Fruit fly (Drosophila melanogaster) whole organism, prepupa: Measurements from ENCODE around the gene ninaD.

Experiments used
- Blimp-1 ChIP-seq: fragments of 200-800 bp; sonication (Bioruptor generic); optimal IDR thresholded peaks from 3 replicates; lab custom pipeline; 2017; ENCODE audit warnings: missing biosample characterization, missing genetic modification characterization, mild to moderate bottlenecking, moderate library complexity, missing genetic modification reagents
- CG10631 ChIP-seq: fragments of 200-800 bp; sonication (Bioruptor generic); optimal IDR thresholded peaks from 2 replicates; lab custom pipeline; 2016; ENCODE audit warnings: missing biosample characterization, missing genetic modification characterization
- CG10669 ChIP-seq: fragments of 200-800 bp; sonication (Bioruptor generic); optimal IDR thresholded peaks from 3 replicates; lab custom pipeline; 2018; ENCODE audit warnings: missing biosample characterization, mild to moderate bottlenecking, missing genetic modification characterization, moderate library complexity
- CG11294 ChIP-seq: fragments of 200-800 bp; sonication (Bioruptor generic); IDR thresholded peaks from 2 replicates; pipeline ENCODE4 v1.3.6; 2022; ENCODE audit warnings: missing biosample characterization, missing genetic modification characterization
- CG11762 ChIP-seq: fragments of 200-800 bp; sonication (Bioruptor generic); optimal IDR thresholded peaks from 3 replicates; lab custom pipeline; 2016; ENCODE audit warnings: missing biosample characterization, missing genetic modification characterization; ENCODE audit not compliant: insufficient read depth
- CG11902 ChIP-seq: fragments of 200-800 bp; sonication (Bioruptor generic); optimal IDR thresholded peaks from 3 replicates; lab custom pipeline; 2016; ENCODE audit warnings: missing biosample characterization, missing genetic modification characterization
- CG1621 ChIP-seq: fragments of 200-800 bp; sonication (Bioruptor generic); optimal IDR thresholded peaks from 3 replicates; lab custom pipeline; 2018; ENCODE audit warnings: missing biosample characterization, mild to moderate bottlenecking, missing genetic modification characterization
- CG3032 ChIP-seq: fragments of 200-800 bp; optimal IDR thresholded peaks from 2 replicates; lab custom pipeline; 2019; ENCODE audit warnings: missing biosample characterization, mild to moderate bottlenecking, missing genetic modification characterization, moderate library complexity
- CG32006 ChIP-seq: fragments of 200-800 bp; sonication (Bioruptor generic); optimal IDR thresholded peaks from 3 replicates; lab custom pipeline; 2017; ENCODE audit warnings: missing biosample characterization, mild to moderate bottlenecking, missing genetic modification characterization
- CG34406 ChIP-seq: fragments of 200-800 bp; sonication (Bioruptor generic); optimal IDR thresholded peaks from 3 replicates; lab custom pipeline; 2016; ENCODE audit warnings: missing biosample characterization, missing genetic modification characterization
- CG4318 ChIP-seq: fragments of 200-800 bp; sonication (Bioruptor generic); optimal IDR thresholded peaks from 3 replicates; lab custom pipeline; 2017; ENCODE audit warnings: missing biosample characterization, mild to moderate bottlenecking, missing genetic modification characterization
- CG6276 ChIP-seq: fragments of 200-800 bp; sonication (Bioruptor generic); optimal IDR thresholded peaks from 2 replicates; lab custom pipeline; 2017; ENCODE audit warnings: missing biosample characterization, mild to moderate bottlenecking, missing genetic modification characterization
- CG6792 ChIP-seq: fragments of 200-800 bp; sonication (Bioruptor generic); optimal IDR thresholded peaks from 3 replicates; lab custom pipeline; 2016; ENCODE audit warnings: missing biosample characterization, missing genetic modification characterization
- CG7368 ChIP-seq: fragments of 200-800 bp; sonication (Bioruptor generic); optimal IDR thresholded peaks from 3 replicates; lab custom pipeline; 2016; ENCODE audit warnings: missing biosample characterization, missing genetic modification characterization
- CG8119 ChIP-seq: fragments of 200-800 bp; sonication (Bioruptor generic); IDR thresholded peaks from 3 replicates; pipeline ENCODE4 v1.3.6; 2022; ENCODE audit warnings: missing biosample characterization, missing genetic modification characterization
- CG8632 ChIP-seq: fragments of 200-800 bp; sonication (Bioruptor generic); optimal IDR thresholded peaks from 3 replicates; lab custom pipeline; 2016; ENCODE audit warnings: missing biosample characterization, missing genetic modification characterization
- CG9139 ChIP-seq: fragments of 200-800 bp; sonication (Bioruptor generic); optimal IDR thresholded peaks from 3 replicates; lab custom pipeline; 2017; ENCODE audit warnings: missing biosample characterization, mild to moderate bottlenecking, missing genetic modification characterization
- Eip75B ChIP-seq: fragments of 200-800 bp; sonication (Bioruptor generic); optimal IDR thresholded peaks from 3 replicates; lab custom pipeline; 2016; ENCODE audit warnings: missing biosample characterization, missing genetic modification characterization
- Ets21C ChIP-seq: fragments of 200-800 bp; sonication (Bioruptor generic); optimal IDR thresholded peaks from 3 replicates; lab custom pipeline; 2016; ENCODE audit warnings: missing biosample characterization, missing genetic modification characterization
- Gug ChIP-seq: fragments of 200-800 bp; sonication (Bioruptor generic); IDR thresholded peaks from 2 replicates; pipeline ENCODE4 v1.3.6; 2022; ENCODE audit warnings: missing biosample characterization, missing genetic modification characterization
- Hr39 ChIP-seq: fragments of 200-800 bp; sonication (Bioruptor generic); optimal IDR thresholded peaks from 2 replicates; lab custom pipeline; 2016; ENCODE audit warnings: missing biosample characterization, missing genetic modification characterization
- Hr4 ChIP-seq: fragments of 200-800 bp; sonication (Bioruptor generic); optimal IDR thresholded peaks from 3 replicates; lab custom pipeline; 2016; ENCODE audit warnings: missing biosample characterization, missing genetic modification characterization
- Met ChIP-seq: fragments of 200-800 bp; sonication (Bioruptor generic); optimal IDR thresholded peaks from 3 replicates; lab custom pipeline; 2016; ENCODE audit warnings: missing biosample characterization, missing genetic modification characterization
- OdsH ChIP-seq: fragments of 200-800 bp; sonication (Bioruptor generic); optimal IDR thresholded peaks from 3 replicates; lab custom pipeline; 2016; ENCODE audit warnings: missing biosample characterization, missing genetic modification characterization
- Sox14 ChIP-seq: fragments of 200-800 bp; sonication (Bioruptor generic); optimal IDR thresholded peaks from 3 replicates; lab custom pipeline; 2016; ENCODE audit warnings: missing biosample characterization, missing genetic modification characterization
- Sox15 ChIP-seq: fragments of 200-800 bp; sonication (Bioruptor generic); optimal IDR thresholded peaks from 3 replicates; lab custom pipeline; 2016; ENCODE audit warnings: missing biosample characterization, missing genetic modification characterization
- cyc ChIP-seq: fragments of 200-800 bp; sonication (Bioruptor generic); optimal IDR thresholded peaks from 3 replicates; lab custom pipeline; 2016; ENCODE audit warnings: missing biosample characterization, missing genetic modification characterization
- dac ChIP-seq: fragments of 200-800 bp; sonication (Bioruptor generic); optimal IDR thresholded peaks from 2 replicates; lab custom pipeline; 2017; ENCODE audit warnings: missing biosample characterization, mild to moderate bottlenecking, missing genetic modification characterization
- dsx ChIP-seq: fragments of 200-800 bp; optimal IDR thresholded peaks from 3 replicates; lab custom pipeline; 2019; ENCODE audit warnings: missing biosample characterization, mild to moderate bottlenecking, missing genetic modification characterization, moderate library complexity; ENCODE audit not compliant: poor library complexity, severe bottlenecking
- eg ChIP-seq: fragments of 200-800 bp; sonication (Bioruptor generic); IDR thresholded peaks from 3 replicates; pipeline ENCODE4 v1.3.6; 2022; ENCODE audit warnings: missing biosample characterization, missing genetic modification characterization
- fd59A ChIP-seq: fragments of 200-800 bp; sonication (Bioruptor generic); optimal IDR thresholded peaks from 2 replicates; lab custom pipeline; 2017; ENCODE audit warnings: missing biosample characterization, mild to moderate bottlenecking, missing genetic modification characterization, missing genetic modification reagents
- fd85E ChIP-seq: fragments of 200-800 bp; sonication (Bioruptor generic); optimal IDR thresholded peaks from 3 replicates; lab custom pipeline; 2016; ENCODE audit warnings: missing biosample characterization, missing genetic modification characterization
- fkh ChIP-seq: fragments of 200-800 bp; sonication (Bioruptor generic); optimal IDR thresholded peaks from 3 replicates; lab custom pipeline; 2017; ENCODE audit warnings: missing biosample characterization, mild to moderate bottlenecking, missing genetic modification characterization, moderate library complexity
- lz ChIP-seq: fragments of 200-800 bp; sonication (Bioruptor generic); optimal IDR thresholded peaks from 3 replicates; lab custom pipeline; 2016; ENCODE audit warnings: missing biosample characterization, missing genetic modification characterization
- net ChIP-seq: fragments of 200-800 bp; sonication (Bioruptor generic); optimal IDR thresholded peaks from 3 replicates; lab custom pipeline; 2016; ENCODE audit warnings: missing biosample characterization, missing genetic modification characterization
- ss ChIP-seq, 2 experiments: fragments of 200-800 bp; sonication (Bioruptor generic); optimal IDR thresholded peaks; 2 replicates in 1 of 2; 3 replicates in 1 of 2; lab custom pipeline; 2017 to 2018; ENCODE audit warnings: mild to moderate bottlenecking in 2 of 2, missing biosample characterization in 2 of 2, missing genetic modification characterization in 2 of 2, moderate library complexity in 1 of 2
- topi ChIP-seq: fragments of 200-800 bp; sonication (Bioruptor generic); optimal IDR thresholded peaks from 3 replicates; lab custom pipeline; 2016; ENCODE audit warnings: missing biosample characterization, missing genetic modification characterization

The ninaD gene

dm6 chr2L:18083956-18084355 is 2.5 kb downstream of the ninaD start, which contains the start of gene CG31741:
Gene CG31741, plus strand, starts transcription at chr2L:18084256.
- TF ChIP-seq CG32006 (no peak), CG1621 (tag; lab: Kevin White, UChicago) (no peak), OdsH (GFP tag; lab: Kevin White, UChicago) (no peak), Ets21C (GFP tag; lab: Kevin White, UChicago) (no peak), CG4318 (no peak), Hr39 (no peak), CG10631 (no peak), Sox15 (no peak), Gug (GFP tag; lab: Robert Waterston, UW) (no peak), CG11762 (no peak), Sox14 (no peak), net (GFP tag; lab: Kevin White, UChicago) (no peak), fd59A (GFP tag; lab: Kevin White, UChicago) (no peak), Hr4 (GFP tag; lab: Kevin White, UChicago) (no peak), ss (GFP tag; optimal IDR thresholded peaks at IDR 0.05; lab: Kevin White, UChicago) (no peak), CG34406 (GFP tag; lab: Kevin White, UChicago) (no peak)

dm6 chr2L:18091705-18092104 is 10.3 kb downstream of the ninaD start:
- TF ChIP-seq CG11762 = no peak
- no peak for TF ChIP-seq CG10669 (GFP tag; lab: Kevin White, UChicago)
- no peak for TF ChIP-seq CG1621 (tag; lab: Kevin White, UChicago)
- TF ChIP-seq CG9139 = no peak
- TF ChIP-seq Met = no peak
- TF ChIP-seq CG32006 = no peak
- no peak for TF ChIP-seq CG10631
- TF ChIP-seq topi = no peak
- TF ChIP-seq CG6276 (GFP tag; lab: Kevin White, UChicago) = no peak

dm6 chr2L:18092156-18092555 is 10.7 kb downstream of the ninaD start, which contains the start of gene CG15153:
Gene CG15153, minus strand, starts transcription at chr2L:18092256.
- no peak for TF ChIP-seq lz (GFP tag; lab: Kevin White, UChicago)
- TF ChIP-seq dac (GFP tag; lab: Kevin White, UChicago) = no peak
- no peak for TF ChIP-seq CG11762
- TF ChIP-seq CG6792 (GFP tag; lab: Kevin White, UChicago) = no peak
- no peak for TF ChIP-seq fkh (GFP tag; lab: Kevin White, UChicago)
- no peak for TF ChIP-seq CG10631
- TF ChIP-seq CG10669 (GFP tag; lab: Kevin White, UChicago) = no peak
- TF ChIP-seq Sox14 = no peak
- no peak for TF ChIP-seq CG11902 (GFP tag; lab: Kevin White, UChicago)
- no peak for TF ChIP-seq net (GFP tag; lab: Kevin White, UChicago)
- no peak for TF ChIP-seq Met
- no peak for TF ChIP-seq CG7368 (GFP tag; lab: Kevin White, UChicago)
- no peak for TF ChIP-seq topi
- no peak for TF ChIP-seq fd85E
- TF ChIP-seq CG11294 (GFP tag; lab: Robert Waterston, UW) = no peak
- TF ChIP-seq CG6276 (GFP tag; lab: Kevin White, UChicago) = no peak
- no peak for TF ChIP-seq Ets21C (GFP tag; lab: Kevin White, UChicago)
- no peak for TF ChIP-seq eg (GFP tag; lab: Robert Waterston, UW)
- TF ChIP-seq cyc (GFP tag; lab: Kevin White, UChicago) = no peak
- TF ChIP-seq, all 60 proteins: peak for 0

- no peak for TF ChIP-seq CG10669 (GFP tag; lab: Kevin White, UChicago)
- no peak for TF ChIP-seq CG10631
- no peak for TF ChIP-seq Blimp-1
- no peak for TF ChIP-seq dsx (GFP tag; lab: Kevin White, UChicago)
- TF ChIP-seq CG9139 = no peak
- no peak for TF ChIP-seq CG8632 (GFP tag; lab: Kevin White, UChicago)
- TF ChIP-seq Eip75B (GFP tag; lab: Kevin White, UChicago) = no peak
- TF ChIP-seq CG3032 (tag; lab: Kevin White, UChicago) = no peak
- no peak for TF ChIP-seq CG8119 (GFP tag; lab: Robert Waterston, UW)
- TF ChIP-seq, all 60 proteins: peak for 0
These were observed 14.8 kb downstream of the ninaD start, which contains the start of gene Slc25A46b for dm6 chr2L:18096268-18096667. Gene Slc25A46b, plus strand, starts transcription at chr2L:18096568.
